Fruit fly (Drosophila melanogaster) whole organism, embryonic: ENCODE results near the gene Ppm1.
A peak's percentile ranks its signal among the peaks of the same experiment; 100 is the strongest.

Source experiments
- Aef1 ChIP-seq: fragments of 200-800 bp; sonication (Bioruptor generic); IDR thresholded peaks from 3 replicates; pipeline ENCODE4 v1.3.6; 2022; ENCODE audit warnings: missing biosample characterization, missing genetic modification characterization
- CG12659 ChIP-seq: fragments of 200-800 bp; sonication (Bioruptor generic); optimal IDR thresholded peaks from 3 replicates; lab custom pipeline; 2017; ENCODE audit warnings: mild to moderate bottlenecking, missing biosample characterization, missing genetic modification reagents, missing genetic modification characterization
- CG13123 ChIP-seq: fragments of 200-800 bp; sonication (Bioruptor generic); optimal IDR thresholded peaks from 2 replicates; lab custom pipeline; 2016; ENCODE audit warnings: missing biosample characterization, missing genetic modification characterization
- CG14710 ChIP-seq: fragments of 200-800 bp; sonication (Bioruptor generic); optimal IDR thresholded peaks from 3 replicates; lab custom pipeline; 2019; ENCODE audit warnings: missing biosample characterization, mild to moderate bottlenecking, missing genetic modification characterization, moderate library complexity
- CG15514 ChIP-seq: fragments of 200-800 bp; sonication (Bioruptor generic); optimal IDR thresholded peaks from 3 replicates; lab custom pipeline; 2017; ENCODE audit warnings: missing biosample characterization, missing genetic modification characterization, mild to moderate bottlenecking, moderate library complexity, missing genetic modification reagents
- CG16813 ChIP-seq: fragments of 200-800 bp; sonication (Bioruptor generic); IDR thresholded peaks from 3 replicates; pipeline ENCODE4 v1.3.6; 2022; ENCODE audit warnings: missing biosample characterization, missing genetic modification characterization; ENCODE audit not compliant: partially characterized antibody
- CG17186 ChIP-seq: fragments of 200-800 bp; sonication (Bioruptor generic); optimal IDR thresholded peaks from 3 replicates; lab custom pipeline; 2017; ENCODE audit warnings: missing biosample characterization, missing genetic modification reagents, missing genetic modification characterization
- CG17359 ChIP-seq: fragments of 200-800 bp; sonication (Bioruptor generic); optimal IDR thresholded peaks from 3 replicates; lab custom pipeline; 2018; ENCODE audit warnings: missing biosample characterization, mild to moderate bottlenecking, missing genetic modification characterization, moderate library complexity
- CG17829 ChIP-seq: fragments of 200-800 bp; optimal IDR thresholded peaks from 2 replicates; lab custom pipeline; 2019; ENCODE audit warnings: missing biosample characterization, mild to moderate bottlenecking, missing genetic modification characterization, moderate library complexity
- CG2116 ChIP-seq: fragments of 200-800 bp; sonication (Bioruptor generic); optimal IDR thresholded peaks from 3 replicates; lab custom pipeline; 2018; ENCODE audit warnings: missing biosample characterization, mild to moderate bottlenecking, missing genetic modification characterization
- CG2129 ChIP-seq: fragments of 200-800 bp; sonication (Bioruptor generic); IDR thresholded peaks from 2 replicates; pipeline ENCODE4 v1.3.6; 2022; ENCODE audit warnings: missing biosample characterization, missing genetic modification characterization; ENCODE audit not compliant: partially characterized antibody
- CG2712 ChIP-seq: fragments of 200-800 bp; optimal IDR thresholded peaks from 3 replicates; lab custom pipeline; 2019; ENCODE audit warnings: missing biosample characterization, mild to moderate bottlenecking, missing genetic modification characterization, moderate library complexity
- CG34422 ChIP-seq: fragments of 200-800 bp; sonication (Bioruptor generic); IDR thresholded peaks from 3 replicates; pipeline ENCODE4 v1.3.6; 2022; ENCODE audit warnings: missing biosample characterization, missing genetic modification characterization
- CG3838 ChIP-seq: fragments of 200-800 bp; sonication (Bioruptor generic); optimal IDR thresholded peaks from 3 replicates; lab custom pipeline; 2016; ENCODE audit warnings: missing biosample characterization, missing genetic modification characterization
- CG4424 ChIP-seq: fragments of 200-800 bp; sonication (Bioruptor generic); optimal IDR thresholded peaks from 3 replicates; lab custom pipeline; 2016; ENCODE audit warnings: missing biosample characterization, missing genetic modification characterization
- CG4617 ChIP-seq: fragments of 200-800 bp; sonication (Bioruptor generic); optimal IDR thresholded peaks from 3 replicates; lab custom pipeline; 2016; ENCODE audit warnings: missing biosample characterization, missing genetic modification characterization, borderline replicate concordance
- CG4820 ChIP-seq: fragments of 200-800 bp; sonication (Bioruptor generic); optimal IDR thresholded peaks from 3 replicates; lab custom pipeline; 2016; ENCODE audit warnings: missing biosample characterization, missing genetic modification characterization
- D ChIP-seq, 2 experiments: fragments of 200-800 bp in 1 of 2; fragments of >200 bp in 1 of 2; sonication (Bioruptor generic) in 1 of 2; optimal IDR thresholded peaks; 2 replicates in 1 of 2; 3 replicates in 1 of 2; lab custom pipeline; 2017; ENCODE audit warnings: mild to moderate bottlenecking in 1 of 2, missing biosample characterization in 1 of 2, missing genetic modification characterization in 1 of 2, missing genetic modification reagents in 1 of 2
- Deaf1 ChIP-seq: fragments of 200-800 bp; optimal IDR thresholded peaks from 3 replicates; lab custom pipeline; 2019; ENCODE audit warnings: missing biosample characterization, mild to moderate bottlenecking, missing genetic modification characterization, moderate library complexity
- Dip2 ChIP-seq: fragments of 200-800 bp; sonication (Bioruptor generic); IDR thresholded peaks from 2 replicates; pipeline ENCODE4 v1.3.6; 2022; ENCODE audit warnings: missing biosample characterization, missing genetic modification characterization
- Dll ChIP-seq: fragments of 200-800 bp; sonication (Bioruptor generic); IDR thresholded peaks from 4 replicates; pipeline ENCODE4 v1.3.6; 2022; ENCODE audit warnings: missing biosample characterization, missing genetic modification characterization; ENCODE audit not compliant: partially characterized antibody
- Doc2 ChIP-seq: fragments of 200-800 bp; sonication (Bioruptor generic); IDR thresholded peaks from 2 replicates; pipeline ENCODE4 v1.3.6; 2022; ENCODE audit warnings: missing biosample characterization, missing genetic modification characterization
- Doc3 ChIP-seq: fragments of 200-800 bp; sonication (Bioruptor generic); IDR thresholded peaks from 3 replicates; pipeline ENCODE4 v1.3.6; 2022; ENCODE audit warnings: missing biosample characterization, missing genetic modification characterization; ENCODE audit not compliant: partially characterized antibody
- HLH54F ChIP-seq: fragments of 200-800 bp; sonication (Bioruptor generic); optimal IDR thresholded peaks from 3 replicates; lab custom pipeline; 2016; ENCODE audit warnings: missing biosample characterization, missing genetic modification characterization
- HmgZ ChIP-seq: fragments of 200-800 bp; sonication (Bioruptor generic); optimal IDR thresholded peaks from 2 replicates; lab custom pipeline; 2018; ENCODE audit warnings: missing biosample characterization, mild to moderate bottlenecking, missing genetic modification characterization
- Hmx ChIP-seq: fragments of 200-800 bp; sonication (Bioruptor generic); optimal IDR thresholded peaks from 2 replicates; lab custom pipeline; 2016; ENCODE audit warnings: missing biosample characterization, missing genetic modification characterization
- Hr51 ChIP-seq, 2 experiments: fragments of 200-800 bp; sonication (Bioruptor generic); optimal IDR thresholded peaks; 2 replicates in 1 of 2; 3 replicates in 1 of 2; lab custom pipeline; 2016 to 2018; ENCODE audit warnings: missing biosample characterization in 2 of 2, missing genetic modification characterization in 2 of 2, mild to moderate bottlenecking in 1 of 2, moderate library complexity in 1 of 2
- MBD-R2 ChIP-seq: fragments of 200-800 bp; sonication (Bioruptor generic); IDR thresholded peaks from 2 replicates; pipeline ENCODE4 v1.3.6; 2022; ENCODE audit warnings: missing biosample characterization, missing genetic modification characterization
- Scr ChIP-seq: fragments of 200-800 bp; sonication (Bioruptor generic); IDR thresholded peaks from 2 replicates; pipeline ENCODE4 v1.3.6; 2022; ENCODE audit warnings: missing biosample characterization, missing genetic modification characterization; ENCODE audit not compliant: partially characterized antibody
- chinmo ChIP-seq: fragments of 200-800 bp; sonication (Bioruptor generic); IDR thresholded peaks from 4 replicates; pipeline ENCODE4 v1.3.6; 2022; ENCODE audit warnings: missing biosample characterization, missing genetic modification characterization; ENCODE audit not compliant: partially characterized antibody
- crol ChIP-seq: fragments of 200-800 bp; sonication (Bioruptor generic); IDR thresholded peaks from 2 replicates; pipeline ENCODE4 v1.3.6; 2022; ENCODE audit warnings: missing biosample characterization, missing genetic modification characterization
- grau ChIP-seq: fragments of 200-800 bp; optimal IDR thresholded peaks from 3 replicates; lab custom pipeline; 2019; ENCODE audit warnings: missing biosample characterization, mild to moderate bottlenecking, missing genetic modification characterization, moderate library complexity
- gsb-n ChIP-seq: fragments of 200-800 bp; sonication (Bioruptor generic); optimal IDR thresholded peaks from 3 replicates; lab custom pipeline; 2018; ENCODE audit warnings: missing biosample characterization, mild to moderate bottlenecking, missing genetic modification characterization
- hbn ChIP-seq: fragments of 200-800 bp; sonication (Bioruptor generic); IDR thresholded peaks from 2 replicates; pipeline ENCODE4 v1.3.6; 2022; ENCODE audit warnings: missing biosample characterization, missing genetic modification characterization; ENCODE audit not compliant: partially characterized antibody
- hkb ChIP-seq, 2 experiments: fragments of 200-800 bp in 1 of 2; fragments of >200 bp in 1 of 2; sonication (Bioruptor generic) in 1 of 2; IDR thresholded peaks in 1 of 2; optimal IDR thresholded peaks in 1 of 2; 2 replicates each; pipeline versions ENCODE4 v1.3.6 to Lab custom; 2017 to 2022; ENCODE audit warnings: missing biosample characterization in 1 of 2, missing genetic modification characterization in 1 of 2
- knrl ChIP-seq: fragments of 200-800 bp; sonication (Bioruptor generic); IDR thresholded peaks from 3 replicates; pipeline ENCODE4 v1.3.6; 2022; ENCODE audit warnings: missing biosample characterization, missing genetic modification characterization; ENCODE audit not compliant: partially characterized antibody
- nmo ChIP-seq: fragments of 200-800 bp; sonication (Bioruptor generic); optimal IDR thresholded peaks from 2 replicates; lab custom pipeline; 2018; ENCODE audit warnings: missing biosample characterization, mild to moderate bottlenecking, missing genetic modification characterization, moderate library complexity
- rib ChIP-seq: fragments of 200-800 bp; sonication (Bioruptor generic); IDR thresholded peaks from 2 replicates; pipeline ENCODE4 v1.3.6; 2022; ENCODE audit warnings: missing biosample characterization, missing genetic modification characterization
- ro ChIP-seq: fragments of 200-800 bp; sonication (Bioruptor generic); IDR thresholded peaks from 2 replicates; pipeline ENCODE4 v1.3.6; 2022; ENCODE audit warnings: missing biosample characterization, missing genetic modification characterization
- row ChIP-seq: fragments of 200-800 bp; sonication (Bioruptor generic); IDR thresholded peaks from 3 replicates; pipeline ENCODE4 v1.3.6; 2022; ENCODE audit warnings: missing biosample characterization, missing genetic modification characterization
- sc ChIP-seq, 3 experiments: fragments of >200 bp in 2 of 3; fragments of 200-800 bp in 1 of 3; sonication (Bioruptor generic) in 1 of 3; optimal IDR thresholded peaks; 2 replicates in 2 of 3; 3 replicates in 1 of 3; lab custom pipeline; 2017; ENCODE audit warnings: mild to moderate bottlenecking in 1 of 3, missing biosample characterization in 1 of 3, missing genetic modification characterization in 1 of 3, missing genetic modification reagents in 1 of 3
- sens ChIP-seq: fragments of 200-800 bp; sonication (Bioruptor generic); peaks from one replicate; lab custom pipeline; 2016; ENCODE audit warnings: missing biosample characterization, missing genetic modification characterization
- sna ChIP-seq: fragments of 200-800 bp; sonication (Bioruptor generic); IDR thresholded peaks from 2 replicates; pipeline ENCODE4 v1.3.6; 2022; ENCODE audit warnings: missing biosample characterization, missing genetic modification characterization; ENCODE audit not compliant: partially characterized antibody
- sqz ChIP-seq: fragments of 200-800 bp; sonication (Bioruptor generic); optimal IDR thresholded peaks from 3 replicates; lab custom pipeline; 2018; ENCODE audit warnings: missing biosample characterization, mild to moderate bottlenecking, missing genetic modification characterization
- tio ChIP-seq: fragments of 200-800 bp; sonication (Bioruptor generic); optimal IDR thresholded peaks from 2 replicates; lab custom pipeline; 2017; ENCODE audit warnings: missing biosample characterization, missing genetic modification characterization, inconsistent platforms
- vfl ChIP-seq: fragments of 200-800 bp; sonication (Bioruptor generic); optimal IDR thresholded peaks from 2 replicates; lab custom pipeline; 2016; ENCODE audit warnings: missing biosample characterization, missing genetic modification characterization

Ppm1 gene

DNA sequence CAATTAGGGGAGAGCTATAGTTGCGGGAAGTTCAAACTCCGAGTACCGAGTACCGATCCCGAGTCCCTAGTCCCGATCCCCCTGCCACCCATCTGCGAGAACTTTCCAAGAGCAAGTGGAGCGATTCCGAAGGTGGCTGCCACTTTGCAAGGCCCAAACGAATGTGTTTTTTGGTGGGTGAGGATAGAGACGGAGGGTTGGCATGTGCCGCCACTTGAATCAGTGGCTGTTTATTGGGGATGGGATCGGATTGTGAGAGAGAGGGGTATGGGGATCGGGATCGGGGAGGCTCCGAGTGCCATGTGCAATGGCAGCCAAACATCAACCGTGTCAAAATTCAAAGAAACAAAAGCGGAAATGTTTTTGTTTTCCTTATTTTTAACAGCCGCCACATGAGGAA is 11.1 kb downstream of the Ppm1 start (continued):
- TF ChIP-seq crol (GFP tag; lab: Robert Waterston, UW) = peak; percentile 65
- TF ChIP-seq CG2712 (tag; lab: Kevin White, UChicago) = no peak
- TF ChIP-seq CG3838 = no peak
- TF ChIP-seq sc (optimal IDR thresholded peaks at IDR 0.05; lab: Kevin White, UChicago) = no peak
- TF ChIP-seq sc (GFP tag; optimal IDR thresholded peaks at IDR 0.05; lab: Kevin White, UChicago) = no peak
- no peak for TF ChIP-seq sna (GFP tag; lab: Robert Waterston, UW)
- no peak for TF ChIP-seq CG2116 (GFP tag; lab: Kevin White, UChicago)
- no peak for TF ChIP-seq HLH54F (GFP tag; lab: Kevin White, UChicago)
- no peak for TF ChIP-seq nmo (GFP tag; lab: Kevin White, UChicago)
- TF ChIP-seq row = no peak
- TF ChIP-seq Aef1 (GFP tag; lab: Robert Waterston, UW) = no peak
- TF ChIP-seq Deaf1 (tag; lab: Kevin White, UChicago) = peak; percentile 46
- TF ChIP-seq CG13123 (GFP tag; lab: Kevin White, UChicago) = no peak
- no peak for TF ChIP-seq sens (GFP tag; lab: Kevin White, UChicago)
- TF ChIP-seq tio = no peak
- TF ChIP-seq CG4424 (GFP tag; lab: Kevin White, UChicago) = no peak
- no peak for TF ChIP-seq CG4820 (GFP tag; lab: Kevin White, UChicago)
- TF ChIP-seq rib (GFP tag; lab: Robert Waterston, UW) = 0 out of 2 replicates have a peak, but pooled peaks have one; percentile 26
- TF ChIP-seq, all 482 proteins: peak for 9

DNA sequence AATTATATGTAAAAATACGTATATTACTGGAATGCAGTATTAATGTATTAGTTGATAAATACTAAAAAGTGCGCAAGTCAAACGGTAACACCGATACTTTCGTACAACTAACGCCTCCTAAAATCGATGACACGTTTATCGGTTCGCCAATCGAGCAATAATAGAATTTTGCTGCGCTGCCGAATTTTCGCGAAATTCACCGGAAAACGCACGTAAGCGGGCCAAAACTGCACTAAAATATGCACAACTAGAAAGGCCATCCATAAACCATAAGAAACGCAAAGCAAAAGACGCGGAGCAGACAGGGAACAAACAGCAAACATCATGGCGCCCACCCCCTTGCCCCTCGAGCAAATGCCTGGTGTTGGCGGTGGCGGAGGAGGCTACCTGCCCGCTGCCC is 12.0 kb downstream of the Ppm1 start, which contains the start of gene MED14:
Gene MED14, plus strand, starts transcription at position 145 of the 400 bp plus-strand sequence.
- TF ChIP-seq sqz (GFP tag; lab: Kevin White, UChicago) (no peak), vfl (GFP tag; lab: Kevin White, UChicago) (no peak), Doc3 (GFP tag; lab: Robert Waterston, UW) (peak; percentile 46; the same call in 1 of the 3 replicates), Dll (GFP tag; lab: Robert Waterston, UW) (peak; percentile 67; the same call in 3 of the 4 replicates), crol (GFP tag; lab: Robert Waterston, UW) (peak; percentile 94), sna (GFP tag; lab: Robert Waterston, UW) (peak; percentile 47; the same call in 1 of the 2 replicates), CG17829 (tag; lab: Kevin White, UChicago) (peak; percentile 20), Doc2 (GFP tag; lab: Robert Waterston, UW) (no peak), nmo (GFP tag; lab: Kevin White, UChicago) (peak; percentile 34), hbn (GFP tag; lab: Robert Waterston, UW) (peak; percentile 51), CG2129 (GFP tag; lab: Robert Waterston, UW) (0 out of 2 replicates have a peak, but pooled peaks have one; percentile 17), D (optimal IDR thresholded peaks at IDR 0.05; lab: Kevin White, UChicago) (no peak), D (GFP tag; optimal IDR thresholded peaks at IDR 0.05; lab: Kevin White, UChicago) (no peak), HmgZ (tag; lab: Kevin White, UChicago) (peak; percentile 41), chinmo (GFP tag; lab: Robert Waterston, UW) (peak; percentile 54; the same call in 1 of the 4 replicates), knrl (peak; percentile 61; the same call in 2 of the 3 replicates), CG15514 (GFP tag; lab: Kevin White, UChicago) (peak; percentile 60), Hr51 (GFP tag; optimal IDR thresholded peaks at IDR 0.05; lab: Kevin White, UChicago) (no peak), CG12659 (GFP tag; lab: Kevin White, UChicago) (peak; percentile 59), CG34422 (GFP tag; lab: Robert Waterston, UW) (peak; percentile 83; the same call in 1 of the 3 replicates), Scr (peak; percentile 53; the same call in 1 of the 2 replicates), ro (GFP tag; lab: Robert Waterston, UW) (no peak), CG17359 (no peak), grau (tag; lab: Kevin White, UChicago) (peak; percentile 11), CG16813 (GFP tag; lab: Robert Waterston, UW) (peak; percentile 65), CG17186 (peak; percentile 48), hkb (optimal IDR thresholded peaks at IDR 0.05; lab: Kevin White, UChicago) (no peak), hkb (GFP tag; IDR thresholded peaks at IDR 0.05; lab: Robert Waterston, UW) (peak; percentile 44), CG4617 (GFP tag; lab: Kevin White, UChicago) (peak; percentile 89), gsb-n (tag; lab: Kevin White, UChicago) (no peak), Hmx (GFP tag; lab: Kevin White, UChicago) (no peak), Dip2 (GFP tag; lab: Robert Waterston, UW) (no peak), MBD-R2 (GFP tag; lab: Robert Waterston, UW) (peak; percentile 83), CG14710 (tag; lab: Kevin White, UChicago) (peak; percentile 52)
